Fruit fly (Drosophila melanogaster) whole organism, embryonic: ENCODE data around the gene CG13810.
A peak's percentile ranks its signal among the peaks of the same experiment; 100 is the strongest.

Experiments
- Ada2b ChIP-seq: fragments of 200-800 bp; sonication (Bioruptor generic); IDR thresholded peaks from 2 replicates; pipeline ENCODE4 v1.3.6; 2022; ENCODE audit warnings: missing biosample characterization, missing genetic modification characterization
- Aef1 ChIP-seq: fragments of 200-800 bp; sonication (Bioruptor generic); IDR thresholded peaks from 3 replicates; pipeline ENCODE4 v1.3.6; 2022; ENCODE audit warnings: missing biosample characterization, missing genetic modification characterization
- Antp ChIP-seq: fragments of 200-800 bp; sonication (Bioruptor generic); optimal IDR thresholded peaks from 3 replicates; lab custom pipeline; 2016; ENCODE audit warnings: missing biosample characterization, missing genetic modification characterization
- B-H2 ChIP-seq: fragments of 200-800 bp; sonication (Bioruptor generic); optimal IDR thresholded peaks from 2 replicates; lab custom pipeline; 2018; ENCODE audit warnings: missing biosample characterization, mild to moderate bottlenecking, missing genetic modification characterization
- Blimp-1 ChIP-seq: fragments of 200-800 bp; sonication (Bioruptor generic); optimal IDR thresholded peaks from 3 replicates; lab custom pipeline; 2018; ENCODE audit warnings: missing biosample characterization, missing genetic modification characterization, mild to moderate bottlenecking, moderate library complexity, missing genetic modification reagents
- CG11695 ChIP-seq: fragments of 200-800 bp; sonication (Bioruptor generic); IDR thresholded peaks from 3 replicates; pipeline ENCODE4 v1.3.6; 2022; ENCODE audit warnings: missing biosample characterization, missing genetic modification characterization
- CG12104 ChIP-seq: fragments of 200-800 bp; sonication (Bioruptor generic); optimal IDR thresholded peaks from 3 replicates; lab custom pipeline; 2016; ENCODE audit warnings: missing biosample characterization, missing genetic modification characterization
- CG12769 ChIP-seq: fragments of 200-800 bp; sonication (Bioruptor generic); optimal IDR thresholded peaks from 2 replicates; lab custom pipeline; 2019; ENCODE audit warnings: missing biosample characterization, mild to moderate bottlenecking, missing genetic modification characterization, moderate library complexity
- CG13775 ChIP-seq: fragments of 200-800 bp; sonication (Bioruptor generic); optimal IDR thresholded peaks from 3 replicates; lab custom pipeline; 2017; ENCODE audit warnings: missing biosample characterization, mild to moderate bottlenecking, missing genetic modification characterization
- CG14441 ChIP-seq: fragments of 200-800 bp; sonication (Bioruptor generic); IDR thresholded peaks from 2 replicates; pipeline ENCODE4 v1.3.6; 2022; ENCODE audit warnings: missing biosample characterization, missing genetic modification characterization
- CG14667 ChIP-seq: fragments of 200-800 bp; sonication (Bioruptor generic); IDR thresholded peaks from 2 replicates; pipeline ENCODE4 v1.3.6; 2022; ENCODE audit warnings: missing biosample characterization, missing genetic modification characterization
- CG17359 ChIP-seq: fragments of 200-800 bp; sonication (Bioruptor generic); optimal IDR thresholded peaks from 3 replicates; lab custom pipeline; 2018; ENCODE audit warnings: missing biosample characterization, mild to moderate bottlenecking, missing genetic modification characterization, moderate library complexity
- CG18764 ChIP-seq: fragments of 200-800 bp; sonication (Bioruptor generic); optimal IDR thresholded peaks from 3 replicates; lab custom pipeline; 2016; ENCODE audit warnings: missing biosample characterization, missing genetic modification characterization
- CG2129 ChIP-seq: fragments of 200-800 bp; sonication (Bioruptor generic); IDR thresholded peaks from 2 replicates; pipeline ENCODE4 v1.3.6; 2022; ENCODE audit warnings: missing biosample characterization, missing genetic modification characterization; ENCODE audit not compliant: partially characterized antibody
- CG2678 ChIP-seq: fragments of 200-800 bp; sonication (Bioruptor generic); optimal IDR thresholded peaks from 3 replicates; lab custom pipeline; 2019; ENCODE audit warnings: missing biosample characterization, mild to moderate bottlenecking, missing genetic modification characterization, moderate library complexity
- CG2875 ChIP-seq: fragments of 200-800 bp; sonication (Bioruptor generic); optimal IDR thresholded peaks from 2 replicates; lab custom pipeline; 2017; ENCODE audit warnings: missing biosample characterization, mild to moderate bottlenecking, missing genetic modification characterization, missing genetic modification reagents
- CG2889 ChIP-seq: fragments of 200-800 bp; sonication (Bioruptor generic); IDR thresholded peaks from 3 replicates; pipeline ENCODE4 v1.3.6; 2022; ENCODE audit warnings: missing biosample characterization, missing genetic modification characterization
- CG3065 ChIP-seq: fragments of 200-800 bp; sonication (Bioruptor generic); optimal IDR thresholded peaks from 2 replicates; lab custom pipeline; 2016; ENCODE audit warnings: missing biosample characterization, missing genetic modification characterization
- CG4360 ChIP-seq: fragments of 200-800 bp; sonication (Bioruptor generic); IDR thresholded peaks from 2 replicates; pipeline ENCODE4 v1.3.6; 2022; ENCODE audit warnings: missing biosample characterization, missing genetic modification characterization
- CG4424 ChIP-seq: fragments of 200-800 bp; sonication (Bioruptor generic); optimal IDR thresholded peaks from 3 replicates; lab custom pipeline; 2016; ENCODE audit warnings: missing biosample characterization, missing genetic modification characterization
- CG4617 ChIP-seq: fragments of 200-800 bp; sonication (Bioruptor generic); optimal IDR thresholded peaks from 3 replicates; lab custom pipeline; 2016; ENCODE audit warnings: missing biosample characterization, missing genetic modification characterization, borderline replicate concordance
- CG5245 ChIP-seq: fragments of 200-800 bp; sonication (Bioruptor generic); optimal IDR thresholded peaks from 3 replicates; lab custom pipeline; 2016; ENCODE audit warnings: missing biosample characterization, missing genetic modification characterization
- CG6791 ChIP-seq: fragments of 200-800 bp; sonication (Bioruptor generic); IDR thresholded peaks from 3 replicates; pipeline ENCODE4 v1.3.6; 2022; ENCODE audit warnings: missing biosample characterization, missing genetic modification characterization; ENCODE audit not compliant: partially characterized antibody
- CG6813 ChIP-seq: fragments of 200-800 bp; sonication (Bioruptor generic); optimal IDR thresholded peaks from 2 replicates; lab custom pipeline; 2017; ENCODE audit warnings: missing biosample characterization, missing genetic modification characterization, mild to moderate bottlenecking, moderate library complexity, missing genetic modification reagents
- CG8089 ChIP-seq: fragments of 200-800 bp; sonication (Bioruptor generic); optimal IDR thresholded peaks from 3 replicates; lab custom pipeline; 2016; ENCODE audit warnings: missing biosample characterization, missing genetic modification characterization
- D19A ChIP-seq: fragments of 200-800 bp; optimal IDR thresholded peaks from 3 replicates; lab custom pipeline; 2019; ENCODE audit warnings: missing biosample characterization, mild to moderate bottlenecking, missing genetic modification characterization, moderate library complexity
- Dref ChIP-seq: fragments of 200-800 bp; sonication (Bioruptor generic); IDR thresholded peaks from 2 replicates; pipeline ENCODE4 v1.3.6; 2022; ENCODE audit warnings: missing biosample characterization, missing genetic modification characterization
- Eip74EF ChIP-seq, 2 experiments: fragments of 200-800 bp in 1 of 2; fragments of >200 bp in 1 of 2; sonication (Bioruptor generic) in 1 of 2; optimal IDR thresholded peaks; 2 replicates each; lab custom pipeline; 2017 to 2019; ENCODE audit warnings: missing biosample characterization in 2 of 2, missing genetic modification characterization in 2 of 2, mild to moderate bottlenecking in 1 of 2, moderate library complexity in 1 of 2
- Gug ChIP-seq: fragments of 200-800 bp; sonication (Bioruptor generic); IDR thresholded peaks from 4 replicates; pipeline ENCODE4 v1.3.6; 2022; ENCODE audit warnings: missing biosample characterization, missing genetic modification characterization
- Hand ChIP-seq: fragments of 200-800 bp; sonication (Bioruptor generic); optimal IDR thresholded peaks from 2 replicates; lab custom pipeline; 2017; ENCODE audit warnings: mild to moderate bottlenecking, missing biosample characterization, missing genetic modification reagents, missing genetic modification characterization
- Myb ChIP-seq: fragments of 200-800 bp; sonication (Bioruptor generic); optimal IDR thresholded peaks from 2 replicates; lab custom pipeline; 2016; ENCODE audit warnings: missing biosample characterization, missing genetic modification characterization
- Neu2 ChIP-seq: fragments of 200-800 bp; sonication (Bioruptor generic); optimal IDR thresholded peaks from 3 replicates; lab custom pipeline; 2016; ENCODE audit warnings: missing biosample characterization, missing genetic modification characterization, borderline replicate concordance
- Six4 ChIP-seq: fragments of 200-800 bp; sonication (Bioruptor generic); optimal IDR thresholded peaks from 2 replicates; lab custom pipeline; 2016; ENCODE audit warnings: missing biosample characterization, missing genetic modification characterization
- Sox102F ChIP-seq: fragments of 200-800 bp; sonication (Bioruptor generic); optimal IDR thresholded peaks from 2 replicates; lab custom pipeline; 2018; ENCODE audit warnings: missing biosample characterization, mild to moderate bottlenecking, missing genetic modification characterization, moderate library complexity
- Stat92E ChIP-seq, 3 experiments: fragments of >200 bp in 2 of 3; fragments of 200-800 bp in 1 of 3; sonication (Bioruptor generic) in 1 of 3; optimal IDR thresholded peaks; 2 replicates each; lab custom pipeline; 2017 to 2019; ENCODE audit warnings: missing biosample characterization in 3 of 3, missing genetic modification characterization in 3 of 3, mild to moderate bottlenecking in 1 of 3, moderate library complexity in 1 of 3
- ac ChIP-seq: fragments of 200-800 bp; sonication (Bioruptor generic); optimal IDR thresholded peaks from 3 replicates; lab custom pipeline; 2017; ENCODE audit warnings: missing biosample characterization, mild to moderate bottlenecking, missing genetic modification characterization
- cad ChIP-seq: fragments of >200 bp; optimal IDR thresholded peaks from 2 replicates; lab custom pipeline; 2017; ENCODE audit warnings: missing biosample characterization, missing genetic modification characterization
- chm ChIP-seq: fragments of 200-800 bp; sonication (Bioruptor generic); IDR thresholded peaks from 2 replicates; pipeline ENCODE4 v1.3.6; 2022; ENCODE audit warnings: missing biosample characterization, missing genetic modification characterization
- crc ChIP-seq: fragments of 200-800 bp; sonication (Bioruptor generic); optimal IDR thresholded peaks from 2 replicates; lab custom pipeline; 2016; ENCODE audit warnings: missing biosample characterization, missing genetic modification characterization
- dan ChIP-seq: fragments of 200-800 bp; sonication (Bioruptor generic); IDR thresholded peaks from 2 replicates; pipeline ENCODE4 v1.3.6; 2022; ENCODE audit warnings: missing biosample characterization, missing genetic modification characterization
- danr ChIP-seq: fragments of 200-800 bp; sonication (Bioruptor generic); IDR thresholded peaks from 2 replicates; pipeline ENCODE4 v1.3.6; 2022; ENCODE audit warnings: missing biosample characterization, missing genetic modification characterization
- fd102C ChIP-seq: fragments of 200-800 bp; sonication (Bioruptor generic); optimal IDR thresholded peaks from 2 replicates; lab custom pipeline; 2018; ENCODE audit warnings: missing biosample characterization, mild to moderate bottlenecking, missing genetic modification characterization, moderate library complexity
- insv ChIP-seq, 2 experiments: fragments of 200-800 bp; sonication (Bioruptor generic); optimal IDR thresholded peaks; 3 replicates each; lab custom pipeline; 2016 to 2018; ENCODE audit warnings: missing biosample characterization in 2 of 2, missing genetic modification characterization in 2 of 2
- jigr1 ChIP-seq: fragments of 200-800 bp; sonication (Bioruptor generic); IDR thresholded peaks from 3 replicates; pipeline ENCODE4 v1.3.6; 2022; ENCODE audit warnings: missing biosample characterization, missing genetic modification characterization
- lbe ChIP-seq: fragments of 200-800 bp; sonication (Bioruptor generic); optimal IDR thresholded peaks from 2 replicates; lab custom pipeline; 2016; ENCODE audit warnings: missing biosample characterization, mild to moderate bottlenecking, missing genetic modification characterization
- prd ChIP-seq, 3 experiments: fragments of >200 bp in 2 of 3; fragments of 200-800 bp in 1 of 3; sonication (Bioruptor generic) in 1 of 3; optimal IDR thresholded peaks in 2 of 3; IDR thresholded peaks in 1 of 3; 2 replicates in 2 of 3; 3 replicates in 1 of 3; pipeline versions ENCODE4 v1.3.6 to Lab custom; 2017 to 2022; ENCODE audit warnings: missing biosample characterization in 1 of 3, missing genetic modification characterization in 1 of 3
- slbo ChIP-seq: fragments of 200-800 bp; sonication (Bioruptor generic); IDR thresholded peaks from 2 replicates; pipeline ENCODE4 v1.3.6; 2022; ENCODE audit warnings: missing biosample characterization, missing genetic modification characterization
- ssp ChIP-seq: fragments of 200-800 bp; sonication (Bioruptor generic); IDR thresholded peaks from 2 replicates; pipeline ENCODE4 v1.3.6; 2022; ENCODE audit warnings: missing biosample characterization, missing genetic modification characterization
- zfh1 ChIP-seq: fragments of 200-800 bp; sonication (Bioruptor generic); IDR thresholded peaks from 3 replicates; pipeline ENCODE4 v1.3.6; 2022; ENCODE audit warnings: missing biosample characterization, missing genetic modification characterization

The CG13810 gene

dm6 chr3L:2164031-2164537, 21.6 kb upstream of the CG13810 start (continued):
- TF ChIP-seq B-H2 (GFP tag; lab: Kevin White, UChicago) (no peak), Eip74EF (GFP tag; optimal IDR thresholded peaks at IDR 0.05; lab: Kevin White, UChicago) (no peak), dan (no peak), crc (GFP tag; lab: Kevin White, UChicago) (peak; percentile 13), CG2129 (GFP tag; lab: Robert Waterston, UW) (no peak), Aef1 (peak; percentile 13; the same call in 1 of the 3 replicates), Myb (no peak), CG14441 (GFP tag; lab: Robert Waterston, UW) (peak; percentile 42; the same call in 1 of the 2 replicates), CG2678 (tag; lab: Kevin White, UChicago) (peak; percentile 7), CG4360 (GFP tag; lab: Robert Waterston, UW) (no peak), ac (GFP tag; lab: Kevin White, UChicago) (no peak), chm (no peak), CG4617 (GFP tag; lab: Kevin White, UChicago) (no peak), Blimp-1 (GFP tag; lab: Kevin White, UChicago) (peak; percentile 78), CG12769 (tag; lab: Kevin White, UChicago) (no peak), Neu2 (GFP tag; lab: Kevin White, UChicago) (no peak), CG2875 (GFP tag; lab: Kevin White, UChicago) (no peak), zfh1 (GFP tag; lab: Robert Waterston, UW) (peak; percentile 74), CG4424 (GFP tag; lab: Kevin White, UChicago) (peak; percentile 13), Antp (GFP tag; lab: Kevin White, UChicago) (peak; percentile 12), CG13775 (GFP tag; lab: Kevin White, UChicago) (no peak), CG11695 (peak; percentile 55; the same call in 1 of the 3 replicates), danr (peak; percentile 48; the same call in 1 of the 2 replicates), Hand (no peak), CG5245 (GFP tag; lab: Kevin White, UChicago) (peak; percentile 52), lbe (GFP tag; lab: Kevin White, UChicago) (peak; percentile 77), CG12104 (GFP tag; lab: Kevin White, UChicago) (no peak), Ada2b (GFP tag; lab: Robert Waterston, UW) (peak; percentile 59; the same call in 1 of the 2 replicates), Six4 (GFP tag; lab: Kevin White, UChicago) (peak; percentile 32), prd (optimal IDR thresholded peaks at IDR 0.05; lab: Kevin White, UChicago) (no peak), prd (GFP tag; IDR thresholded peaks at IDR 0.05; lab: Robert Waterston, UW) (peak; percentile 67; the same call in 2 of the 3 replicates), Stat92E (GFP tag; optimal IDR thresholded peaks at IDR 0.05; lab: Kevin White, UChicago) (no peak), CG17359 (tag; lab: Kevin White, UChicago) (peak; percentile 40), CG6813 (GFP tag; lab: Kevin White, UChicago) (peak; percentile 4), fd102C (GFP tag; lab: Kevin White, UChicago) (no peak), Sox102F (peak; percentile 69), ssp (0 out of 2 replicates have a peak, but pooled peaks have one; percentile 49), Gug (GFP tag; lab: Robert Waterston, UW) (no peak; the same call in 3 of the 4 replicates), CG18764 (GFP tag; lab: Kevin White, UChicago) (no peak), CG2889 (GFP tag; lab: Robert Waterston, UW) (no peak), CG3065 (no peak), D19A (tag; lab: Kevin White, UChicago) (peak; percentile 61), CG8089 (GFP tag; lab: Kevin White, UChicago) (no peak), jigr1 (GFP tag; lab: Robert Waterston, UW) (no peak), CG14667 (GFP tag; lab: Robert Waterston, UW) (peak; percentile 34; the same call in 1 of the 2 replicates), cad (GFP tag; lab: Kevin White, UChicago) (no peak), slbo (GFP tag; lab: Robert Waterston, UW) (no peak), CG6791 (no peak), Dref (GFP tag; lab: Robert Waterston, UW) (no peak), insv (GFP tag; optimal IDR thresholded peaks at IDR 0.05; lab: Kevin White, UChicago) (no peak)
